Fruit fly (Drosophila melanogaster) whole organism, embryonic: ENCODE data around the gene CG10195.

Experiments used
- Aef1 ChIP-seq: fragments of 200-800 bp; sonication (Bioruptor generic); IDR thresholded peaks from 3 replicates; pipeline ENCODE4 v1.3.6; 2022; ENCODE audit warnings: missing biosample characterization, missing genetic modification characterization
- CG10274 ChIP-seq: fragments of 200-800 bp; sonication (Bioruptor generic); optimal IDR thresholded peaks from 3 replicates; lab custom pipeline; 2017; ENCODE audit warnings: missing biosample characterization, mild to moderate bottlenecking, missing genetic modification characterization
- CG11456 ChIP-seq: fragments of 200-800 bp; sonication (Bioruptor generic); IDR thresholded peaks from 3 replicates; pipeline ENCODE4 v1.3.6; 2022; ENCODE audit warnings: missing biosample characterization, missing genetic modification characterization
- CG12391 ChIP-seq: fragments of 200-800 bp; sonication (Bioruptor generic); optimal IDR thresholded peaks from 3 replicates; lab custom pipeline; 2018; ENCODE audit warnings: missing biosample characterization, mild to moderate bottlenecking, missing genetic modification characterization, moderate library complexity
- CG13424 ChIP-seq: fragments of 200-800 bp; sonication (Bioruptor generic); optimal IDR thresholded peaks from 2 replicates; lab custom pipeline; 2019; ENCODE audit warnings: missing biosample characterization, mild to moderate bottlenecking, missing genetic modification characterization, moderate library complexity
- CG17912 ChIP-seq: fragments of 200-800 bp; sonication (Bioruptor generic); optimal IDR thresholded peaks from 2 replicates; lab custom pipeline; 2018; ENCODE audit warnings: missing biosample characterization, mild to moderate bottlenecking, missing genetic modification characterization
- CG1792 ChIP-seq: fragments of 200-800 bp; sonication (Bioruptor generic); optimal IDR thresholded peaks from 2 replicates; lab custom pipeline; 2016; ENCODE audit warnings: missing biosample characterization, missing genetic modification characterization
- CG3163 ChIP-seq: fragments of 200-800 bp; sonication (Bioruptor generic); optimal IDR thresholded peaks from 3 replicates; lab custom pipeline; 2016; ENCODE audit warnings: missing biosample characterization, missing genetic modification characterization
- CG34422 ChIP-seq: fragments of 200-800 bp; sonication (Bioruptor generic); IDR thresholded peaks from 3 replicates; pipeline ENCODE4 v1.3.6; 2022; ENCODE audit warnings: missing biosample characterization, missing genetic modification characterization
- CG43689 ChIP-seq: fragments of 200-800 bp; sonication (Bioruptor generic); IDR thresholded peaks from 2 replicates; pipeline ENCODE4 v1.3.6; 2022; ENCODE audit warnings: missing biosample characterization, missing genetic modification characterization
- CG6272 ChIP-seq: fragments of 200-800 bp; sonication (Bioruptor generic); IDR thresholded peaks from 2 replicates; pipeline ENCODE4 v1.3.6; 2022; ENCODE audit warnings: missing biosample characterization, missing genetic modification characterization
- CG6791 ChIP-seq: fragments of 200-800 bp; sonication (Bioruptor generic); IDR thresholded peaks from 3 replicates; pipeline ENCODE4 v1.3.6; 2022; ENCODE audit warnings: missing biosample characterization, missing genetic modification characterization; ENCODE audit not compliant: partially characterized antibody
- CG7839 ChIP-seq: fragments of 200-800 bp; sonication (Bioruptor generic); optimal IDR thresholded peaks from 3 replicates; lab custom pipeline; 2018; ENCODE audit warnings: missing biosample characterization, mild to moderate bottlenecking, missing genetic modification characterization, moderate library complexity
- CG8944 ChIP-seq: fragments of 200-800 bp; sonication (Bioruptor generic); optimal IDR thresholded peaks from 3 replicates; lab custom pipeline; 2016; ENCODE audit warnings: missing biosample characterization, missing genetic modification characterization
- CkIIα-i1 ChIP-seq: fragments of 200-800 bp; sonication (Bioruptor generic); IDR thresholded peaks from 2 replicates; pipeline ENCODE4 v1.3.6; 2022; ENCODE audit warnings: missing biosample characterization, missing genetic modification characterization
- D ChIP-seq, 2 experiments: fragments of 200-800 bp in 1 of 2; fragments of >200 bp in 1 of 2; sonication (Bioruptor generic) in 1 of 2; optimal IDR thresholded peaks; 2 replicates in 1 of 2; 3 replicates in 1 of 2; lab custom pipeline; 2017; ENCODE audit warnings: mild to moderate bottlenecking in 1 of 2, missing biosample characterization in 1 of 2, missing genetic modification characterization in 1 of 2, missing genetic modification reagents in 1 of 2
- Drgx ChIP-seq: fragments of 200-800 bp; sonication (Bioruptor generic); IDR thresholded peaks from 2 replicates; pipeline ENCODE4 v1.3.6; 2022; ENCODE audit warnings: missing biosample characterization, missing genetic modification characterization
- Eip74EF ChIP-seq, 2 experiments: fragments of 200-800 bp in 1 of 2; fragments of >200 bp in 1 of 2; sonication (Bioruptor generic) in 1 of 2; optimal IDR thresholded peaks; 2 replicates each; lab custom pipeline; 2017 to 2019; ENCODE audit warnings: missing biosample characterization in 2 of 2, missing genetic modification characterization in 2 of 2, mild to moderate bottlenecking in 1 of 2, moderate library complexity in 1 of 2
- Gsc ChIP-seq: fragments of 200-800 bp; sonication (Bioruptor generic); IDR thresholded peaks from 2 replicates; pipeline ENCODE4 v1.3.6; 2022; ENCODE audit warnings: missing biosample characterization, missing genetic modification characterization
- HHEX ChIP-seq: fragments of 200-800 bp; sonication (Bioruptor generic); optimal IDR thresholded peaks from 3 replicates; lab custom pipeline; 2017; ENCODE audit warnings: missing biosample characterization, mild to moderate bottlenecking, missing genetic modification characterization, missing genetic modification reagents
- Hand ChIP-seq: fragments of 200-800 bp; sonication (Bioruptor generic); optimal IDR thresholded peaks from 2 replicates; lab custom pipeline; 2017; ENCODE audit warnings: mild to moderate bottlenecking, missing biosample characterization, missing genetic modification reagents, missing genetic modification characterization
- Hr39 ChIP-seq: fragments of >200 bp; optimal IDR thresholded peaks from 2 replicates; lab custom pipeline; 2017
- Kr ChIP-seq: fragments of 200-800 bp; sonication (Bioruptor generic); optimal IDR thresholded peaks from 2 replicates; lab custom pipeline; 2017; ENCODE audit warnings: missing biosample characterization, mild to moderate bottlenecking, missing genetic modification characterization
- Lhr ChIP-seq: fragments of 200-800 bp; sonication (Bioruptor generic); optimal IDR thresholded peaks from 3 replicates; lab custom pipeline; 2017; ENCODE audit warnings: mild to moderate bottlenecking, missing biosample characterization, missing genetic modification reagents, missing genetic modification characterization
- Lpt ChIP-seq: fragments of >200 bp; optimal IDR thresholded peaks from 2 replicates; lab custom pipeline; 2018; ENCODE audit warnings: missing biosample characterization, missing genetic modification characterization
- MBD-R2 ChIP-seq: fragments of 200-800 bp; sonication (Bioruptor generic); IDR thresholded peaks from 2 replicates; pipeline ENCODE4 v1.3.6; 2022; ENCODE audit warnings: missing biosample characterization, missing genetic modification characterization
- Neu2 ChIP-seq: fragments of 200-800 bp; sonication (Bioruptor generic); optimal IDR thresholded peaks from 3 replicates; lab custom pipeline; 2016; ENCODE audit warnings: missing biosample characterization, missing genetic modification characterization, borderline replicate concordance
- NfI ChIP-seq: fragments of 200-800 bp; sonication (Bioruptor generic); optimal IDR thresholded peaks from 3 replicates; lab custom pipeline; 2018; ENCODE audit warnings: missing biosample characterization, mild to moderate bottlenecking, missing genetic modification characterization, moderate library complexity
- Rfx ChIP-seq: fragments of 200-800 bp; sonication (Bioruptor generic); IDR thresholded peaks from 2 replicates; pipeline ENCODE4 v1.3.6; 2022; ENCODE audit warnings: missing biosample characterization, missing genetic modification characterization
- Sry-δ ChIP-seq: fragments of 200-800 bp; sonication (Bioruptor generic); optimal IDR thresholded peaks from 2 replicates; lab custom pipeline; 2016; ENCODE audit warnings: missing biosample characterization, missing genetic modification characterization
- TFAM ChIP-seq: fragments of 200-800 bp; sonication (Bioruptor generic); optimal IDR thresholded peaks from 2 replicates; lab custom pipeline; 2017; ENCODE audit warnings: missing biosample characterization, missing genetic modification characterization, inconsistent platforms
- Vsx1 ChIP-seq: fragments of 200-800 bp; sonication (Bioruptor generic); optimal IDR thresholded peaks from 2 replicates; lab custom pipeline; 2017; ENCODE audit warnings: missing biosample characterization, mild to moderate bottlenecking, missing genetic modification characterization, missing genetic modification reagents
- abd-A ChIP-seq: fragments of 200-800 bp; sonication (Bioruptor generic); optimal IDR thresholded peaks from 3 replicates; lab custom pipeline; 2019; ENCODE audit warnings: missing biosample characterization, mild to moderate bottlenecking, missing genetic modification characterization, moderate library complexity
- bowl ChIP-seq: fragments of 200-800 bp; sonication (Bioruptor generic); IDR thresholded peaks from 2 replicates; pipeline ENCODE4 v1.3.6; 2022; ENCODE audit warnings: missing biosample characterization, missing genetic modification characterization
- corto ChIP-seq: fragments of 200-800 bp; sonication (Bioruptor generic); optimal IDR thresholded peaks from 2 replicates; lab custom pipeline; 2016; ENCODE audit warnings: missing biosample characterization, mild to moderate bottlenecking, missing genetic modification characterization, moderate library complexity
- dan ChIP-seq: fragments of 200-800 bp; sonication (Bioruptor generic); IDR thresholded peaks from 2 replicates; pipeline ENCODE4 v1.3.6; 2022; ENCODE audit warnings: missing biosample characterization, missing genetic modification characterization
- danr ChIP-seq: fragments of 200-800 bp; sonication (Bioruptor generic); IDR thresholded peaks from 2 replicates; pipeline ENCODE4 v1.3.6; 2022; ENCODE audit warnings: missing biosample characterization, missing genetic modification characterization
- dysf ChIP-seq: fragments of 200-800 bp; sonication (Bioruptor generic); IDR thresholded peaks from 3 replicates; pipeline ENCODE4 v1.3.6; 2022; ENCODE audit warnings: missing biosample characterization, missing genetic modification characterization
- eyg ChIP-seq: fragments of 200-800 bp; sonication (Bioruptor generic); optimal IDR thresholded peaks from 3 replicates; lab custom pipeline; 2016; ENCODE audit warnings: missing biosample characterization, missing genetic modification characterization
- hbn ChIP-seq: fragments of 200-800 bp; sonication (Bioruptor generic); IDR thresholded peaks from 2 replicates; pipeline ENCODE4 v1.3.6; 2022; ENCODE audit warnings: missing biosample characterization, missing genetic modification characterization; ENCODE audit not compliant: partially characterized antibody
- klu ChIP-seq: fragments of 200-800 bp; sonication (Bioruptor generic); IDR thresholded peaks from 2 replicates; pipeline ENCODE4 v1.3.6; 2022; ENCODE audit warnings: missing biosample characterization, missing genetic modification characterization
- pnt ChIP-seq: fragments of 200-800 bp; sonication (Bioruptor generic); optimal IDR thresholded peaks from 3 replicates; lab custom pipeline; 2016; ENCODE audit warnings: missing biosample characterization, missing genetic modification characterization
- pros ChIP-seq: fragments of 200-800 bp; sonication (Bioruptor generic); optimal IDR thresholded peaks from 3 replicates; lab custom pipeline; 2019; ENCODE audit warnings: missing biosample characterization, mild to moderate bottlenecking, missing genetic modification characterization, moderate library complexity
- repo ChIP-seq: fragments of 200-800 bp; sonication (Bioruptor generic); optimal IDR thresholded peaks from 2 replicates; lab custom pipeline; 2016; ENCODE audit warnings: missing biosample characterization, missing genetic modification characterization
- scrt ChIP-seq: fragments of 200-800 bp; sonication (Bioruptor generic); optimal IDR thresholded peaks from 2 replicates; lab custom pipeline; 2018; ENCODE audit warnings: missing biosample characterization, mild to moderate bottlenecking, missing genetic modification characterization, moderate library complexity
- so ChIP-seq: fragments of 200-800 bp; sonication (Bioruptor generic); IDR thresholded peaks from 3 replicates; pipeline ENCODE4 v1.3.6; 2022; ENCODE audit warnings: missing biosample characterization, missing genetic modification characterization
- tin ChIP-seq: fragments of 200-800 bp; sonication (Bioruptor generic); optimal IDR thresholded peaks from 3 replicates; lab custom pipeline; 2016; ENCODE audit warnings: missing biosample characterization, missing genetic modification characterization
- tna ChIP-seq: fragments of 200-800 bp; sonication (Bioruptor generic); IDR thresholded peaks from 2 replicates; pipeline ENCODE4 v1.3.6; 2022; ENCODE audit warnings: missing biosample characterization, missing genetic modification characterization; ENCODE audit not compliant: partially characterized antibody
- unpg ChIP-seq: fragments of 200-800 bp; sonication (Bioruptor generic); optimal IDR thresholded peaks from 3 replicates; lab custom pipeline; 2018; ENCODE audit warnings: missing biosample characterization, mild to moderate bottlenecking, missing genetic modification characterization, moderate library complexity
- zen ChIP-seq: fragments of 200-800 bp; sonication (Bioruptor generic); optimal IDR thresholded peaks from 3 replicates; lab custom pipeline; 2018; ENCODE audit warnings: missing biosample characterization, mild to moderate bottlenecking, missing genetic modification characterization, moderate library complexity
- zf30C ChIP-seq: fragments of 200-800 bp; sonication (Bioruptor generic); optimal IDR thresholded peaks from 3 replicates; lab custom pipeline; 2018; ENCODE audit warnings: missing biosample characterization, mild to moderate bottlenecking, missing genetic modification characterization

The CG10195 gene

DNA sequence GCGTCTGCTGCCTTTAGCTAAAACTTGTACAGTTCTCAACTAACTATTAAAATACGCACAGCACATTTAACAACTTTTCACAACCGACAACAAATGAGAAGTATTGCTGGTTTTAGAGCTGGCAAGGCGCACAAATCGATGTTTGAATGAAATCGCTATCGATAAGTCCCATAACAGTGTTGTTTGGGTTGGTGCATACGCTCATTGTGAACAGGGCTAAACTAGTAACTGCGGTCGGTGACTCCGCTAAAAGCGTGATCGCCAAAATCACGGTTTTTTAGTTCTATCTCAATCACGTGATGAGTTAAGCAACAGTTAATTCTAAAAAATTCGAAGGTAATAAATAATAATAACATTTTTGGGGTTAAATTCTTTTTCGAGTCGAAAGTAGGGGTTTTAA, 31.1 kb downstream of the CG10195 start, which contains the start of gene Top2 (continued):
- TF ChIP-seq Lhr (GFP tag; lab: Kevin White, UChicago) (peak; percentile 94), CG34422 (0 out of 3 replicates have a peak, but pooled peaks have one; percentile 8), Rfx (GFP tag; lab: Robert Waterston, UW) (peak; percentile 63), CG1792 (peak; percentile 45), tna (GFP tag; lab: Robert Waterston, UW) (peak; percentile 77), NfI (GFP tag; lab: Kevin White, UChicago) (peak; percentile 48), klu (GFP tag; lab: Robert Waterston, UW) (no peak; the same call in 1 of the 2 replicates), Neu2 (GFP tag; lab: Kevin White, UChicago) (peak; percentile 1), Drgx (GFP tag; lab: Robert Waterston, UW) (no peak), MBD-R2 (GFP tag; lab: Robert Waterston, UW) (peak; percentile 89), Sry-δ (GFP tag; lab: Kevin White, UChicago) (peak; percentile 98), CG3163 (no peak), Hand (GFP tag; lab: Kevin White, UChicago) (no peak), CG17912 (GFP tag; lab: Kevin White, UChicago) (peak; percentile 16), so (GFP tag; lab: Robert Waterston, UW) (no peak; the same call in 2 of the 3 replicates), abd-A (tag; lab: Kevin White, UChicago) (no peak), CG43689 (no peak), Aef1 (GFP tag; lab: Robert Waterston, UW) (peak; percentile 39), CG7839 (tag; lab: Kevin White, UChicago) (peak; percentile 14), scrt (GFP tag; lab: Kevin White, UChicago) (peak; percentile 65), Hr39 (no peak), HHEX (no peak), dysf (no peak), Kr (GFP tag; lab: Kevin White, UChicago) (no peak), Lpt (no peak), danr (GFP tag; lab: Robert Waterston, UW) (no peak), hbn (GFP tag; lab: Robert Waterston, UW) (peak; percentile 81), tin (GFP tag; lab: Kevin White, UChicago) (peak; percentile 48), corto (GFP tag; lab: Kevin White, UChicago) (no peak), zf30C (GFP tag; lab: Kevin White, UChicago) (no peak), TFAM (no peak), CG8944 (GFP tag; lab: Kevin White, UChicago) (no peak), CG6272 (no peak), unpg (GFP tag; lab: Kevin White, UChicago) (peak; percentile 2), Eip74EF (GFP tag; optimal IDR thresholded peaks at IDR 0.05; lab: Kevin White, UChicago) (no peak), CG12391 (tag; lab: Kevin White, UChicago) (peak; percentile 57), CG10274 (GFP tag; lab: Kevin White, UChicago) (no peak), Vsx1 (GFP tag; lab: Kevin White, UChicago) (no peak), CG6791 (peak; percentile 94), bowl (GFP tag; lab: Robert Waterston, UW) (no peak), dan (no peak), CG11456 (GFP tag; lab: Robert Waterston, UW) (peak; percentile 61; the same call in 1 of the 3 replicates), D (optimal IDR thresholded peaks at IDR 0.05; lab: Kevin White, UChicago) (no peak), D (GFP tag; optimal IDR thresholded peaks at IDR 0.05; lab: Kevin White, UChicago) (no peak), eyg (GFP tag; lab: Kevin White, UChicago) (no peak), zen (tag; lab: Kevin White, UChicago) (peak; percentile 48), pnt (GFP tag; lab: Kevin White, UChicago) (no peak), CG13424 (tag; lab: Kevin White, UChicago) (peak; percentile 32), pros (GFP tag; lab: Kevin White, UChicago) (no peak), repo (GFP tag; lab: Kevin White, UChicago) (peak; percentile 7), CkIIα-i1 (GFP tag; lab: Robert Waterston, UW) (no peak), Gsc (GFP tag; lab: Robert Waterston, UW) (no peak)
